Worm (Caenorhabditis elegans): ENCODE measurements around the gene aagr-2.
A peak's percentile ranks its signal among the peaks of the same experiment; 100 is the strongest.

aagr-2 gene

DNA sequence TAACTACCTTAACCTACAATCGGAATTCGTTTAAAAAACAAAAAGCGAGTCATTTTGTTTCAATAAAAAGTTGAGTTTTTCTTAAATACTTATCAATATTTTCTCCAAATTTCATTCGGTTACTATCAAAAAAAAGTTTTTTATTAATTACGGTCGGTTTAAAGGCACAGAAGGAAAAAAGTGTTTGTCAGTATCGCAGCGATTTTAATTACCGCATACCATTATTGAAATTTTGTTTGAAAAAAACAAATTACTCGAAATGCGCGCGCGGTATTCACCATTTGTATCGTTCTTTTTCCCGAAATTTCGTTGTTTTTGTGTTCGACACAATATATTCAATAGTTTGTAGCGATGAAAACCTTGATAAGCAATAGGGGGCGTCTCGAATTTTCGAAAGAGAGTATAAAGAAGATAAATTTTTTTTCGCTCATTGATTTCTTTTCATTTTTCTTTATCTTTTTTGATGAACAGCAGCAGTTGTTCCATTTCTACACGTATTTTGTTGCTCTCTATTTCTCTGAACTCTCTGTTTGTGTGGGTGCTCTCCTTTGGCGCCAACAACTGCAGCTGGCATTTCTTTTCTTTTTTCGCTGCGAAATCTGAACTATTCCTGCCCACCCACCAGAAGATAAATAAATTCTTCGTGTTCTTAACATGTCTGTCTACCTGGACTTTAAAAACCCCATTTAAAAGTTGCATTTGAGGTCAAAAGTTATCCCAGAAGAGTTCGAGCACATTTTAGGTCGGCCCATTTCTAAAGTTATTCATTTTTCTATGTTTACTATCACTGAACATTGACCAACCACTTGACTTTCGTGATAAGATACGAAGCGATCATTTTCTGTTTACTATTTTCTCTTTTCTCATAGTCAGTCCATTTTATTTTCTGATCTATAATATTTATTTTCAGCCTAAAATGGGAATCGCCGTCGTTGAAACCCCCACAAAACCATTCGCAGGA, 36.2 kb downstream of the aagr-2 start, which contains the start of gene pgm-1 (continued):
- TF ChIP-seq efl-1 (GFP tag; optimal IDR thresholded peaks at IDR 0.05) (peak; percentile 74), cebp-1 (GFP tag; IDR thresholded peaks at IDR 0.05) (no peak), cebp-1 (tag; optimal IDR thresholded peaks at IDR 0.05) (peak; percentile 24), lin-40 (tag; optimal IDR thresholded peaks at IDR 0.05) (peak; percentile 3), lin-26 (GFP tag; IDR thresholded peaks at IDR 0.05) (0 out of 2 replicates have a peak, but pooled peaks have one; percentile 24), attf-5 (GFP tag; optimal IDR thresholded peaks at IDR 0.05) (peak; percentile 31)

DNA sequence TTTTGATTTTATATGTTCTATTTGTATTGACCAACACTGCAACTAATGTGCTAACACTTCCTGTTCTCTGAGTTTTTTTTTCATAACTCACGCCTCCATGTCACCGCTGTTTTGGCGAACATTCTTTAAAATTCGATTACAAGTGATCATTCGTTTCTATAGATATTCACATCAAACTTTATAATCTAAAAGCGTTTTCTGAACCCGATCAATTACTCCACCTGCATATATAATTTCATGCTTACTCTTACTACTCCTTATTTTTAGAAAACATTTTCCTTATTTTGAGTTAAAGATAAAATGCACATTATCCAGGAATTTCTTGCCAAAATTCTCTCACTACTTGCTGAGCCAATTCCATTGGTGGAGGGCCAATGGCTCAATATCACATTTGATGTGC, 39.1 kb downstream of the aagr-2 start, which contains the start of gene R05F9.7:
R05F9.7 (plus strand) TSS at position 301 of the 400 bp plus-strand sequence.
- TF ChIP-seq hrde-1 (tag; optimal IDR thresholded peaks at IDR 0.05; ENCODE audit: borderline replicate concordance) (no peak), efl-1 (GFP tag; optimal IDR thresholded peaks at IDR 0.05) (no peak)

DNA sequence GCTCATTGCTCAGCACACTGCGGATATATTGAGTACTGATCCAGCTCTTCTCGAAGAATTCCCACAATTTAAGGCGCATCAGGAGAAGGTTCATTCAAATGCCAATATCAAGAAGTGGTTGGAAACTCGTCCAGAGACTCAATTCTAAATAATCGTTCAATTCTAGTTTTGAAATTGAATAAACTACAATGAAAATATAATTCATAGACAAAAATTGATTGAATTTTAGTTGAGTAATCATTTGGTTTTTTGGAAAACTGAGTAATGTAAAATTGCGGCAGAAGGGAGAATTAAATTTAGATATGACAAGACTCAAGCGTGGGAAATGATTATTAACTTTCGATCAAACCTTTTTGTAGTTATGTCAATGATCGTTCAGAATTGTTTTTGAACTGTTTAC, 40.6 kb downstream of the aagr-2 start:
- no peak for TF ChIP-seq lir-1 (GFP tag; conservative IDR thresholded peaks at IDR 0.05)
- no peak for TF ChIP-seq sdz-38 (tag; optimal IDR thresholded peaks at IDR 0.05)
- TF ChIP-seq atf-7 (tag; optimal IDR thresholded peaks at IDR 0.05), result no peak
- TF ChIP-seq cebp-2 (GFP tag; IDR thresholded peaks at IDR 0.05), result no peak
- no peak for TF ChIP-seq nfya-1 (tag; optimal IDR thresholded peaks at IDR 0.05; ENCODE audit: borderline replicate concordance, insufficient read depth)
- no peak for TF ChIP-seq hmg-20 (GFP tag; IDR thresholded peaks at IDR 0.05)
- no peak for TF ChIP-seq unc-130 (GFP tag; optimal IDR thresholded peaks at IDR 0.05)
- TF ChIP-seq zfh-2 (GFP tag; conservative IDR thresholded peaks at IDR 0.05), result no peak
- TF ChIP-seq dpl-1 (GFP tag; optimal IDR thresholded peaks at IDR 0.05), result no peak
- TF ChIP-seq snpc-1.1 (tag; optimal IDR thresholded peaks at IDR 0.05; ENCODE audit: insufficient read depth), result no peak

DNA sequence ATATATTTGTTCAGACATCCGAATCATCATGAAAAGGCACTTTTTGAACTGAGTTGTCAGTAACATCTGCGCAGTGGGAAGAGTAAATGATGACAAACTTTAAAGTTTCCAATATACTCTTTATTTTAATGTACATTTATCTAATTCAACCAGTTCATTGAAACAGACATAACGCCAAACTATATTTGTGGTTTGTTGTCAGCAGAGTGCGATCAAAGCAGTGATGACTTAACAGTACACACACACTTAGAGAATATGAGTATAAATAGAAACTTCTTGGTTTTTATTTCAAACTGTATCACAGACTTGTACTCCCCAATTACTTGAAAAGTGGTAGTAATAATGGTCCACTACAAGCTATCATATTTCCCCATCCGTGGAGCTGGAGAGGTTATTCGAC, 41.6 kb downstream of the aagr-2 start, which contains the start of gene gst-8:
gst-8 (plus strand) TSS at position 301 of the 400 bp plus-strand sequence.
- no peak for TF ChIP-seq atf-7 (tag; optimal IDR thresholded peaks at IDR 0.05)
- no peak for TF ChIP-seq F37B4.10 (GFP tag; IDR thresholded peaks at IDR 0.05)
- no peak for TF ChIP-seq lin-54 (GFP tag; optimal IDR thresholded peaks at IDR 0.05)
- TF ChIP-seq ZK185.1 (tag; optimal IDR thresholded peaks at IDR 0.05; ENCODE audit: poor library complexity, severe bottlenecking), result no peak
- TF ChIP-seq mcd-1 (GFP tag; IDR thresholded peaks at IDR 0.05), result no peak
- no peak for TF ChIP-seq snpc-1.3 (tag; optimal IDR thresholded peaks at IDR 0.05; ENCODE audit: insufficient read depth)
- no peak for TF ChIP-seq attf-6 (GFP tag; IDR thresholded peaks at IDR 0.05)
- TF ChIP-seq dox-1 (GFP tag; IDR thresholded peaks at IDR 0.05), result no peak
- TF ChIP-seq nhr-27 (tag; optimal IDR thresholded peaks at IDR 0.05), result no peak
- TF ChIP-seq chd-7 (tag; optimal IDR thresholded peaks at IDR 0.05), result no peak
- TF ChIP-seq hlh-12 (tag; optimal IDR thresholded peaks at IDR 0.05), result no peak
- TF ChIP-seq mxl-1 (tag; optimal IDR thresholded peaks at IDR 0.05), result no peak
- no peak for TF ChIP-seq attf-3 (GFP tag; conservative IDR thresholded peaks at IDR 0.05)
- no peak for TF ChIP-seq zim-3 (tag; optimal IDR thresholded peaks at IDR 0.05)

DNA sequence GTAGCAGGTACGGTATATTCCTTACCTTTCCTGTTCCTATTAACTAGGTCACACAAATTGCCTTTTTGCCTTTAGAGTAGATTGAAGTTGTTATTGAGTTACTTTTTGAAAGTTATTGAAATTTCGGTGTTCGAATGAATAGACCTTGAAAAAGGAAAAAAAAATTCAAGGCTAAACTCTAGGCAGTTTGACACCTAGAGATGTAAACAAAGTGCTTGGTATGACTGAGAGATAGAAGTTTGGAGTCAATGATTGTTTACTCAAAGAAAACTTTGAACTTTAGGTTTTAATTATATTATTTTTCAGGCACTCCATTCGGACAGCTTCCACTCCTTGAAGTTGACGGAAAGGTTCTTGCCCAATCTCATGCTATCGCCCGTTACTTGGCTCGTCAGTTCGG, 42.5 kb downstream of the aagr-2 start:
- TF ChIP-seq nhr-27 (tag; optimal IDR thresholded peaks at IDR 0.05) (no peak), Y53G8AR.9 (GFP tag; conservative IDR thresholded peaks at IDR 0.05) (no peak), chd-7 (tag; optimal IDR thresholded peaks at IDR 0.05) (no peak), sdz-38 (tag; optimal IDR thresholded peaks at IDR 0.05) (no peak), lir-1 (GFP tag; conservative IDR thresholded peaks at IDR 0.05) (no peak), madf-6 (GFP tag; IDR thresholded peaks at IDR 0.05) (no peak), ztf-6 (GFP tag; IDR thresholded peaks at IDR 0.05) (no peak), F39B2.1 (GFP tag; IDR thresholded peaks at IDR 0.05) (no peak), bed-1 (GFP tag; IDR thresholded peaks at IDR 0.05) (no peak), attf-6 (GFP tag; IDR thresholded peaks at IDR 0.05) (no peak)

Data from whole organism, young adult.